Fruit fly (Drosophila melanogaster): ENCODE results near the gene CG6005.

Gene CG6005

DNA sequence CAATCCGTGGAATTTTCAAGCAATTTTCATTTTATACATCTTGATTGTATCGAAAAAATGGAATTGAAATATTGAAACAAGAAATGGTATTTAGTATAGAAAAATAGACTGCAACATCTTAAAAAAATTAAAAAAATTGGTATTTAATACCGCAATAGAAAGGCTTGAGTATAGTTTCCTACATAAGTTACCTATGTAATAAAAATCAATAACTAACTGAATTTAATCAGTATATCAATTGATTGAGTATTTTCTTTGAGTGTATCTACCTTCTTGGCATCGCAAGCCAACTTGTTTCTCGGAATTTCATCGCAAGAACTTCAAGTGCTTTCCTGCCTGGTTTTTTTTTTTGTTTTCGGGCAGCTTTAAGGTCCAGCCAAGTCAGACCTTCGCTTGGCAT, 33.3 kb downstream of the CG6005 start (continued):
- TF ChIP-seq Hr4 (GFP tag; optimal IDR thresholded peaks at IDR 0.05) (peak; percentile 2), CG8632 (GFP tag; optimal IDR thresholded peaks at IDR 0.05) (peak; percentile 48), topi (GFP tag; optimal IDR thresholded peaks at IDR 0.05) (peak; percentile 85), CG11294 (GFP tag; IDR thresholded peaks at IDR 0.05) (no peak), Smox (GFP tag; optimal IDR thresholded peaks at IDR 0.05) (peak; percentile 78), CG6854 (GFP tag; optimal IDR thresholded peaks at IDR 0.05) (no peak), Eip75B (GFP tag; optimal IDR thresholded peaks at IDR 0.05) (peak; percentile 80), net (GFP tag; optimal IDR thresholded peaks at IDR 0.05) (peak; percentile 38)

DNA sequence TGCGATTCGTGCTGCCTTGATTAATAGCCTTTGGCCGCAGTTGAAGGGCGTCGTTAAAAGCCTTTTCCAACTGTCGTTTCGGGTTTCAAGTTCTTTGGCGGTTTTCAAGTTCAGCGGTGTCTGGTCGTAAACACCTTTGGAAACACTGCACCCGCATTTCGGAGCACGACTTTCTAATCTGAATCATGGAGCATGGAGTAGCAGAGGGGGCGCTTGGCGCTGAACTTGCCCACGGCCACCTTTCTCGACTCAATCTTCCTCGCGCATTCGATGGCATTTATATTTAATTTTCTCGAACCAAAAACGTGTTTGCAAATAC, 34.1 kb downstream of the CG6005 start:
- no peak for TF ChIP-seq dsx (GFP tag; optimal IDR thresholded peaks at IDR 0.05; ENCODE audit: poor library complexity, severe bottlenecking)
- no peak for TF ChIP-seq Hr38 (GFP tag; optimal IDR thresholded peaks at IDR 0.05)
- TF ChIP-seq Blimp-1 (GFP tag; optimal IDR thresholded peaks at IDR 0.05) = no peak
- TF ChIP-seq CG10669 (GFP tag; optimal IDR thresholded peaks at IDR 0.05) = no peak
- no peak for TF ChIP-seq eg (GFP tag; IDR thresholded peaks at IDR 0.05)
- TF ChIP-seq CG6808 (GFP tag; optimal IDR thresholded peaks at IDR 0.05) = no peak
- TF ChIP-seq CG32006 (GFP tag; optimal IDR thresholded peaks at IDR 0.05) = no peak
- no peak for TF ChIP-seq CG7368 (GFP tag; optimal IDR thresholded peaks at IDR 0.05)

DNA sequence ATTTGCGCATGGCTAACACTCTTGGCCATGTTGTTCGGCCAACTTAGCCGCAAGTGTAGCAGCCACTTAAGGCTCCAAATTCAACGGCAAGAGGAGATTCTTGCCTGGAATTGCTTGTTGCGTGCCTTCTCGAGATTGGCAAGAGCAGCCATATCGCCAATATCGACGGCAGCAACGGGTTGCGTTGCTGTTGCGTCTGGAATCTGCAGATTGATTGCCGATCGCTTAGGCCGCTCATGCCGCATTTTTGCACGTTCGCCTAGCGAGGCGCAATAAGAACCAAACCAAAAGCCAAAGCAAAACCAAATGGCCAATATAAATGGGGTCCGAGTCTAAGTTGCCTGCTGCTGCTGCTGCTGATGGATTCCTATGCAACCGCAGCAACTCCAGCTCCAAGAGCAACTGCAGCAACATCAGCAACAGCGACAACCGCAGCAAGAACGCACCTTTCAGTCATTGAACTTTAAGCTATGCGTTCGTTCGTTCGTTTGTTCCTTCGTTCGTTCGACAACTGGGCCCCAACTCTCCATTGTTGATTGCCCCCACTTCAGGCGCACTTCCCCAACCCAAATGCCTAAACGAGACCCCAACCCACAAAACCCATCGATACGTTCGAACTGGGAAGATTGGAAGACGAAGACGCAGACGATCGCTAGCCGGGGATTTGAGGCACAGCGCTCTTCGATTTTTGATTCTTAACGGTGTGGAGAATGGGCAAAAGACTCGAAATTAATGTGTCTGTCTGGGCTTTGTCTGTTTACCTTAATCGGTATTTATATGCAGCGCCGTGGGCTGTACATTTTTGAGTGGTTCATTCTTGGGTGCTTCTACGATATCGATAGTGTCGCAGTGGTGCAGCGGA, 34.6 kb downstream of the CG6005 start:
- TF ChIP-seq pdm3 (GFP tag; optimal IDR thresholded peaks at IDR 0.05) (no peak), CG32006 (GFP tag; optimal IDR thresholded peaks at IDR 0.05) (no peak), Sox14 (GFP tag; optimal IDR thresholded peaks at IDR 0.05) (no peak), CG3032 (tag; optimal IDR thresholded peaks at IDR 0.05) (no peak), CG10669 (GFP tag; optimal IDR thresholded peaks at IDR 0.05) (no peak), CG3919 (GFP tag; optimal IDR thresholded peaks at IDR 0.05) (no peak), Hr38 (GFP tag; optimal IDR thresholded peaks at IDR 0.05) (no peak), ss (GFP tag; optimal IDR thresholded peaks at IDR 0.05) (peak in 1 of 2 experiments; percentile 91), esn (GFP tag; optimal IDR thresholded peaks at IDR 0.05) (no peak)

DNA sequence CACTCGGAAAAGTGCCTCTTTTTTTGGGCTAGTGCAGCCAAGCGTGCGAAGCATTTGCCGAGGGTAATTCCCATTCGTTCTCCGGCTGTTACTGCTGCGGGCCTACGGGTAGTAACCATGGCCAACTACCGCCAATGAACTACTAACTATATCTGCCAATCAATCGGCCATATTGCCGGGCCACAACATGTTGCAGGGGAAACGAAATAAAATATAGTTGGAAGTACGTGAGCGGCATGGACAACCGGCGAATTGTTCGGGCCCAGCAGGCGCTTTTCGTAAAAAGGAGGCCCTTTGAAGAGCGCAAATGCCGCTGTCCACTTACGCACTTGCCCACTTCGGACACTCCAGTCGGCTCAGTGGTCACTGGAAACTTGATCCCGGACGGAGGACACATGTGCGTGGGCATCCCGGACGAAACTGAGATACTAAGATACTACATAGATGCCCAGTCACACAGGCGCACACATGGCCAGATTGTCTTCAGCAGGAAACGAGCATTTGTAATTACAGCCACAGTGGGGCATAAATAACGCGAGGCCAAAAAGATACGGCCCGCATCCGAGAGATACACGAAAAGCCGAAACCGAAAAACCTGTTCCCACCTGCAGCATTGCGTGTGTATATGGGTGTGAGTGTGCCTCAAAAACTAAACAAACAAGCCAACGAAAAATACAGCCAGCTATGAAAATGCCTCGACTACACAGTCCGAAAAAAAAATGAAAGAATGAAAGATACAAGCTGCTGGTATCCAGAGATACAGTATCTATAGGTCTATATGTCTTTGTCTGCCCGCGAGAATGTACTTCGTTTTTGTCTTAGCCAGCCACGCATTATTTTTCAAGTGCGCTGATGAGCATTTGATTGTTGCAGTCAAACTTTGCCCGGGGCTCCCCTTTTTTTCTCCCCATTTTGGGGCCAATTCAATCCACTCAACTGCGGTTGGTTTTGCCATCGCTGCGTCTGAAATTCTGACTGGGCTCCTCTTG, 36.1 kb downstream of the CG6005 start:
- TF ChIP-seq achi (GFP tag; optimal IDR thresholded peaks at IDR 0.05) (peak; percentile 39), CG6792 (GFP tag; optimal IDR thresholded peaks at IDR 0.05) (peak; percentile 12), CG7368 (GFP tag; optimal IDR thresholded peaks at IDR 0.05) (peak; percentile 32), Hr38 (GFP tag; optimal IDR thresholded peaks at IDR 0.05) (no peak), cyc (GFP tag; optimal IDR thresholded peaks at IDR 0.05) (peak; percentile 29), fd59A (GFP tag; optimal IDR thresholded peaks at IDR 0.05) (peak; percentile 19), fkh (GFP tag; optimal IDR thresholded peaks at IDR 0.05) (peak; percentile 71), CG11294 (GFP tag; IDR thresholded peaks at IDR 0.05) (no peak), Smox (GFP tag; optimal IDR thresholded peaks at IDR 0.05) (no peak), OdsH (GFP tag; optimal IDR thresholded peaks at IDR 0.05) (peak; percentile 22), CG10669 (GFP tag; optimal IDR thresholded peaks at IDR 0.05) (peak; percentile 41), fd85E (GFP tag; optimal IDR thresholded peaks at IDR 0.05) (no peak), topi (GFP tag; optimal IDR thresholded peaks at IDR 0.05) (peak; percentile 38), Blimp-1 (GFP tag; optimal IDR thresholded peaks at IDR 0.05) (no peak), CG10631 (GFP tag; optimal IDR thresholded peaks at IDR 0.05) (peak; percentile 13), Lpt (GFP tag; optimal IDR thresholded peaks at IDR 0.05) (peak; percentile 68), Eip93F (GFP tag; optimal IDR thresholded peaks at IDR 0.05) (no peak), Gug (GFP tag; IDR thresholded peaks at IDR 0.05) (no peak), Ets96B (tag; optimal IDR thresholded peaks at IDR 0.05) (no peak), Eip75B (GFP tag; optimal IDR thresholded peaks at IDR 0.05) (no peak), CG6854 (GFP tag; optimal IDR thresholded peaks at IDR 0.05) (no peak), CG1621 (tag; optimal IDR thresholded peaks at IDR 0.05) (peak; percentile 56), Hr4 (GFP tag; optimal IDR thresholded peaks at IDR 0.05) (peak; percentile 47), CG34406 (GFP tag; optimal IDR thresholded peaks at IDR 0.05) (peak; percentile 13), dsx (GFP tag; optimal IDR thresholded peaks at IDR 0.05; ENCODE audit: poor library complexity, severe bottlenecking) (no peak), acj6 (GFP tag; optimal IDR thresholded peaks at IDR 0.05) (peak; percentile 17), lz (GFP tag; optimal IDR thresholded peaks at IDR 0.05) (peak; percentile 2), CG8632 (GFP tag; optimal IDR thresholded peaks at IDR 0.05) (no peak), CG9139 (GFP tag; optimal IDR thresholded peaks at IDR 0.05) (no peak), pdm3 (GFP tag; optimal IDR thresholded peaks at IDR 0.05) (peak; percentile 51), Eip78C (GFP tag) (peak; percentile 86)
